Worm (Caenorhabditis elegans): Measurements from ENCODE around the gene F56F11.1.

- TF ChIP-seq tbx-37 (GFP tag; conservative IDR thresholded peaks at IDR 0.05) (no peak), ama-1 (optimal IDR thresholded peaks at IDR 0.05) (no peak), flt-1 (GFP tag; IDR thresholded peaks at IDR 0.05) (no peak), hmg-4 (GFP tag; optimal IDR thresholded peaks at IDR 0.05) (no peak), F13C5.2 (tag; optimal IDR thresholded peaks at IDR 0.05) (no peak), tra-4 (tag; optimal IDR thresholded peaks at IDR 0.05) (no peak), ceh-13 (GFP tag; optimal IDR thresholded peaks at IDR 0.05) (no peak), pes-1 (GFP tag; IDR thresholded peaks at IDR 0.05) (no peak), hmbx-1 (tag; optimal IDR thresholded peaks at IDR 0.05) (no peak), sea-1 (GFP tag; conservative IDR thresholded peaks at IDR 0.05) (no peak)
These were observed 46.2 kb downstream of the F56F11.1 start for ce11 chrIII:2937780-2938179.

Data from whole organism, early embryonic.